Worm (Caenorhabditis elegans): ENCODE measurements around the gene srd-11.

The srd-11 gene

DNA sequence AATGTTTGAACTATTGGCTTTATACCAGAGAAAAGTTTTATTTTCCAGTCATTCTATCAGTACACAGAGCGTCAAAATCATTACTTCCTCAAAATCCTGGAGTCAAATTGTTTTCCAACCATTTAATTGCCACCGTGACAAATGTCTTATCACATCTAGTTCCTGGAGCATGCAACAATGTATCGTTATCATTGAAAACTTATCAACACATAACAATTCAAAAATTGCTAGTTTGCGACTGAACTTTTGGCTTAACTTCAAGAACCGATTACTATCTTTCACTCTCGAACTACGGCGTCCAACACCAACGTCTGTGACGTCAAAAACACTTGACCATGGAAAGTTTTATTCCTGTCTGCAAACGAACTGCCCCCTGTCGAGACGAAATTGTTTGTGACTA lies 18.4 kb upstream of the srd-11 start:
- TF ChIP-seq sea-1 (GFP tag; conservative IDR thresholded peaks at IDR 0.05) (no peak), tbx-37 (GFP tag; conservative IDR thresholded peaks at IDR 0.05) (no peak), ama-1 (optimal IDR thresholded peaks at IDR 0.05) (no peak), B0310.2 (tag; optimal IDR thresholded peaks at IDR 0.05) (no peak), aly-1 (tag; optimal IDR thresholded peaks at IDR 0.05) (no peak), tbx-11 (GFP tag; IDR thresholded peaks at IDR 0.05) (no peak), ceh-13 (GFP tag; optimal IDR thresholded peaks at IDR 0.05) (no peak), ets-7 (tag; optimal IDR thresholded peaks at IDR 0.05) (no peak), flt-1 (GFP tag; IDR thresholded peaks at IDR 0.05) (no peak), ceh-36 (tag; optimal IDR thresholded peaks at IDR 0.05) (no peak), tra-4 (tag; optimal IDR thresholded peaks at IDR 0.05) (no peak), hnd-1 (tag; optimal IDR thresholded peaks at IDR 0.05) (no peak), hmg-4 (GFP tag; optimal IDR thresholded peaks at IDR 0.05) (no peak), scrt-1 (GFP tag; IDR thresholded peaks at IDR 0.05) (no peak), F13C5.2 (tag; optimal IDR thresholded peaks at IDR 0.05) (no peak)

DNA sequence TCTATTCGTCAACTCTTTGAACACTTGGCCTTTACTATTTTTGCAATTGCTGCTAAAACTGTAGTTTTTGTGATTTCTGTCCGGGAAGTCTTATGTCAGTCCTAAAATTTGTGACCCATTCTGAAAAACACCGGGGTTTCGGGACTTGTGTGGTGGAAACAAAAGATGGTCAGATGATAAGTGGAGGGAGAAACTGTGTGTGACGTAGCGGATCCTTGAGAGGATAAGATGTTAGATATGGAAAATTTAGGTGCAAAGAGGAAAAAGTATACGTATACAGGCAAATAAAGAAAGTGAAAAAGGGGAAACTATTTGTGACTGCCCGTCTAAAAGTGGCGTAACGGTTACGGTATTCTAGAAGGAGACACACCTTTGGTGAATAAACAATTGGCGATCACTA lies 16.8 kb upstream of the srd-11 start:
- TF ChIP-seq hmg-4 (GFP tag; optimal IDR thresholded peaks at IDR 0.05) (no peak), pes-1 (GFP tag; IDR thresholded peaks at IDR 0.05) (no peak), scrt-1 (GFP tag; IDR thresholded peaks at IDR 0.05) (no peak), sea-1 (GFP tag; conservative IDR thresholded peaks at IDR 0.05) (no peak), tbx-37 (GFP tag; conservative IDR thresholded peaks at IDR 0.05) (no peak), hnd-1 (tag; optimal IDR thresholded peaks at IDR 0.05) (no peak)

DNA sequence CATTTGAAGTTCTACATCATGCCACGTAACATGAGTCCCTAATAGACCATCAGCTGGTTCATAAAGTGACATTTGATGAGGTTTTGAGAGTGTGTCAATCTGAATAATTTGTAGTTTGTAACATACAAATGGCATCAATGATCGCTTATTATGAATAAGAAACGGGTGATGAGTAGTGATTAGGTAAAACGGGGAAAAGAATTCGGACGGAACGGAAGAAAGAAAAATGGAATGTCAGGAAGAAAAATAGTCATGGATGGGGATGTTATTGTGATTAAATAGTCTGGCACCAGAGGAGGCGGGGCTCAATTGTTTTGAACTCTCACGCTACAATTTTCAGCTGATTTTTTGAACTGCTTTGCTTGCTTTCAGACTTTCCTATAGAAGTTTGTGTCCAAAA lies 14.5 kb upstream of the srd-11 start, which contains the start of gene H37A05.2:
H37A05.2 (minus strand) TSS at position 101 of the 400 bp plus-strand sequence.
- TF ChIP-seq hmbx-1 (tag; optimal IDR thresholded peaks at IDR 0.05) = no peak
- TF ChIP-seq flt-1 (GFP tag; IDR thresholded peaks at IDR 0.05) = no peak
- TF ChIP-seq ets-7 (tag; optimal IDR thresholded peaks at IDR 0.05) = no peak
- no peak for TF ChIP-seq tbx-37 (GFP tag; conservative IDR thresholded peaks at IDR 0.05)
- no peak for TF ChIP-seq ceh-13 (GFP tag; optimal IDR thresholded peaks at IDR 0.05)
- TF ChIP-seq ceh-36 (tag; optimal IDR thresholded peaks at IDR 0.05) = no peak

DNA sequence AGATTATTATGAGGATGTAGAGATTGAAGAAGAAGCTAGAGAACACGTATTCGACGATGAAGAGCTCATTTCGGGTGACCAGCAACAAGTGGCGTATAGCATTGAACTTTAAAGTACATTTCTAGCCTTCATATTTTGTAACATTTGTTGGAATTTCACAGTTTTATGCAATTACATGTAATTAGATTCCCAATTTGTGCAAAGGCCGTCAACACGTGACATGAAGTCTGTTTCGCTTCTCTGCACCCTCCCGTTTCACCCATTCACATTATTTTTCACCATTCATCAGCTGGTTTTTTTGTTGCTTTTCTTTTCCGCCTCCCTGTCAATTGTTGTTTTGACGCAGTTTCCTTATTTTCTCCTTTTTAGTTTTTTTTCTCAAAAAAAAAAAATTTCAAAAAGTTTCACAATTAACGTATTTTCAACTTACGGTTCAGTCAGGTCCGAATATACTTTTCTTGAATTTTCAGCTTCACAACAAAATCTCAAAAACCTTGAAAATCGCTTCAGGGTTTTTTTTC lies 7.5 kb upstream of the srd-11 start, which contains the start of gene sde-2:
sde-2 (plus strand) TSS at position 471 of the 521 bp plus-strand sequence.
- TF ChIP-seq ceh-13 (GFP tag; optimal IDR thresholded peaks at IDR 0.05) (no peak), tbx-11 (GFP tag; IDR thresholded peaks at IDR 0.05) (no peak)

DNA sequence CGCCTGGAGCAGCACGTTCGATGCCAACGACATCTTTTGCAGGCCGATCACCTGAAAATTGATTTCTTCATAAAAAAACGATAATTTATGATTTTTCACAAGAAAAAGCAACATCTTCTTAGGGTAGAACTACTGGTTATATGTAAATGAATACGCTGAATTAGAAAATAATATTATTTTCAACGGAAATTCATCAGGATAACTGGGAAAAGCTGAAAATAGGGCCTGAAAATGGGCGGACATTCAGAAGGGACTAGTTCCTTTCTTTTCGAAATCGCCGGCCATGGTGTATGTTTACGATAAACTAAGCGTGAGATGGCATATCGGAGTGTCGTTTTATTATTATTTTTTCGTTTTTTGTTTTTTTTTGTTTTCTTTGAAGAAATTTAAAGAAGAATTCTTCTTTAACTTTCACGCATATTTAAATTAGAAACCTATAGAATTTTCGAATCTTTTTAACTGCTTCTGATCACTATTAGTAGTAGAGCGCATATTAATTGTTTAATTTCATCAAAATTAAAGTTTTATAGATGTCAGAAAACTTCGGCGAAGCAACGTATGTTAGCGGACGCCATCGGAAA lies 6.0 kb upstream of the srd-11 start, which contains the start of the genes nduv-2 and F53F4.12:
nduv-2 (minus strand) TSS at position 51 of the 581 bp plus-strand sequence.
F53F4.12 (plus strand) TSS at position 531 of the 581 bp plus-strand sequence.
- TF ChIP-seq scrt-1 (GFP tag; IDR thresholded peaks at IDR 0.05) (no peak), ama-1 (optimal IDR thresholded peaks at IDR 0.05) (no peak), F13C5.2 (tag; optimal IDR thresholded peaks at IDR 0.05) (no peak), hnd-1 (tag; optimal IDR thresholded peaks at IDR 0.05) (no peak), tbx-11 (GFP tag; IDR thresholded peaks at IDR 0.05) (no peak), hmg-4 (GFP tag; optimal IDR thresholded peaks at IDR 0.05) (no peak), ceh-13 (GFP tag; optimal IDR thresholded peaks at IDR 0.05) (no peak), ets-7 (tag; optimal IDR thresholded peaks at IDR 0.05) (no peak), tra-4 (tag; optimal IDR thresholded peaks at IDR 0.05) (no peak), sea-1 (GFP tag; conservative IDR thresholded peaks at IDR 0.05) (no peak)

DNA sequence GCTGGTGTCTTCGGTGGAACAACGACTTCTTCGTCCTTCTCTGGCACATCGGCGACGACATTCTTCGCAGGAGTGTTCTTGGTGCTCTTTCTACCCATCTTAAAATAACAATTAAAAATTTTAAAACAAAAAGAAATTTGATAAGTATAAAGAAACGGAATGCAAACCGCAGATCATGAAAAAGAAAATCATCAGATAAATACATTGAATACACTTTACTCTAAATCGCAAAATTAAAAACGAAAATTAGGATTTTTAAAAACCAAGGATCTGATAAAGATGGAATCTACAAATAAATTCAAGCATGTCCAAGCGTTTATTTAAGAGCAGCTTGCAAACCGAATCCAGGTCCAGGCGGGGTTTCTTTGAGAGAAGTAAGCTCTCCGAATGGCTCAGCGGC lies 4.8 kb upstream of the srd-11 start, which contains the start of gene F53F4.11:
F53F4.11 (minus strand) TSS at position 101 of the 400 bp plus-strand sequence.
- TF ChIP-seq tbx-37 (GFP tag; conservative IDR thresholded peaks at IDR 0.05) (no peak), ceh-13 (GFP tag; optimal IDR thresholded peaks at IDR 0.05) (no peak), ets-7 (tag; optimal IDR thresholded peaks at IDR 0.05) (no peak), pes-1 (GFP tag; IDR thresholded peaks at IDR 0.05) (no peak), hnd-1 (tag; optimal IDR thresholded peaks at IDR 0.05) (no peak), B0310.2 (tag; optimal IDR thresholded peaks at IDR 0.05) (no peak), sea-1 (GFP tag; conservative IDR thresholded peaks at IDR 0.05) (no peak), scrt-1 (GFP tag; IDR thresholded peaks at IDR 0.05) (no peak), hmg-4 (GFP tag; optimal IDR thresholded peaks at IDR 0.05) (no peak), tbx-11 (GFP tag; IDR thresholded peaks at IDR 0.05) (no peak), tra-4 (tag; optimal IDR thresholded peaks at IDR 0.05) (no peak), ama-1 (optimal IDR thresholded peaks at IDR 0.05) (no peak), F13C5.2 (tag; optimal IDR thresholded peaks at IDR 0.05) (no peak), aly-1 (tag; optimal IDR thresholded peaks at IDR 0.05) (no peak), ceh-36 (tag; optimal IDR thresholded peaks at IDR 0.05) (no peak), hmbx-1 (tag; optimal IDR thresholded peaks at IDR 0.05) (no peak)

DNA sequence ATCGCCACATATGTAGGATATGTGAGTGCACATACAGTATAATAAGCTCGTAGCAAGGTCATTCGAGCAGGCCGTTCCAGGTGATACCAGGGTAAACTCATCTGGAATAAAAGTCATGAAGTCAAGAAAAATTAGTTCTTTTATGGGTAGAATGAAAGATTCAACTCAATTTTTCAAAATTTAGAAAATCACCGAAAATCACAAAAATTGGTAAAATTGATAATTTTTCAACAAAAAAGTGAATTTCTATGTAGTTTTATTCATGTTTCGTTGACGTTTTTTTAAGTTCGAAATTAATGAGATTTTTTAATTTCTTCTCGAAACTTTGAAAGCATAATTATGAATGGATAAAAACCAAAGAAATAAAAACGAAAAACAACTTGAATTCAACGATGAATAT lies 2.1 kb upstream of the srd-11 start, which contains the start of gene F53F4.16:
F53F4.16 (minus strand) TSS at position 101 of the 400 bp plus-strand sequence.
- no peak for TF ChIP-seq aly-1 (tag; optimal IDR thresholded peaks at IDR 0.05)
- TF ChIP-seq hmbx-1 (tag; optimal IDR thresholded peaks at IDR 0.05) = no peak
- no peak for TF ChIP-seq hmg-4 (GFP tag; optimal IDR thresholded peaks at IDR 0.05)
- no peak for TF ChIP-seq ceh-36 (tag; optimal IDR thresholded peaks at IDR 0.05)
- no peak for TF ChIP-seq tbx-11 (GFP tag; IDR thresholded peaks at IDR 0.05)
- TF ChIP-seq flt-1 (GFP tag; IDR thresholded peaks at IDR 0.05) = no peak
- no peak for TF ChIP-seq scrt-1 (GFP tag; IDR thresholded peaks at IDR 0.05)
- TF ChIP-seq tbx-37 (GFP tag; conservative IDR thresholded peaks at IDR 0.05) = no peak
- no peak for TF ChIP-seq pes-1 (GFP tag; IDR thresholded peaks at IDR 0.05)
- TF ChIP-seq F13C5.2 (tag; optimal IDR thresholded peaks at IDR 0.05) = no peak
- TF ChIP-seq ceh-13 (GFP tag; optimal IDR thresholded peaks at IDR 0.05) = no peak
- TF ChIP-seq ets-7 (tag; optimal IDR thresholded peaks at IDR 0.05) = no peak

DNA sequence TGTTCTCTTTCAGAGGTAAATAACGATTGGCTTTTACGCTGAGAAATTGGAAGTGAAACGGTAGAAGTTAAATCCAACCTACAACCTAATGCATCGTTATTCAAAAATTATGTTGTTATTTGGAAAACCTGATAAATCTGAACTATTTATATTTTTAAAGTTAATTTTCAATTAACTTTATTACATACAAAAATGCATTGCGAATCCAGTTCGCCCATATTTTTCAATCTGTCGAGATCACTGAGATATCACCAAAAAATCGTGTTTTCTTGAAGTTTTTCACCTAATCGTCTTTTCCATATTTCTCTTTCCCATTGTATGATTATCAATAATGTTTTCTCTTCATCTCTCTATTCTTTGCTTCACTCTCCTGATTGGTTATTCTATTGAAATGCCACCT lies 1.0 kb upstream of the srd-11 start, which contains the start of gene F53F4.15:
F53F4.15 (plus strand) TSS at position 301 of the 400 bp plus-strand sequence.
- TF ChIP-seq flt-1 (GFP tag; IDR thresholded peaks at IDR 0.05) = no peak

Measured in whole organism, early embryonic.